Fruit fly (Drosophila melanogaster) whole organism, prepupa: ENCODE data around the gene CG14883.

Experiments
- CG15336 ChIP-seq: fragments of 200-800 bp; sonication (Bioruptor generic); IDR thresholded peaks from 2 replicates; pipeline ENCODE4 v1.3.6; 2022; ENCODE audit warnings: missing biosample characterization, missing genetic modification characterization
- CG16779 ChIP-seq: fragments of 200-800 bp; sonication (Bioruptor generic); optimal IDR thresholded peaks from 3 replicates; lab custom pipeline; 2017; ENCODE audit warnings: missing biosample characterization, mild to moderate bottlenecking, missing genetic modification characterization
- CG32006 ChIP-seq: fragments of 200-800 bp; sonication (Bioruptor generic); optimal IDR thresholded peaks from 3 replicates; lab custom pipeline; 2017; ENCODE audit warnings: missing biosample characterization, mild to moderate bottlenecking, missing genetic modification characterization
- CG4318 ChIP-seq: fragments of 200-800 bp; sonication (Bioruptor generic); optimal IDR thresholded peaks from 3 replicates; lab custom pipeline; 2017; ENCODE audit warnings: missing biosample characterization, mild to moderate bottlenecking, missing genetic modification characterization
- CG6163 ChIP-seq: fragments of 200-800 bp; sonication (Bioruptor generic); IDR thresholded peaks from 3 replicates; pipeline ENCODE4 v1.3.6; 2022; ENCODE audit warnings: missing biosample characterization, missing genetic modification characterization
- CG6808 ChIP-seq: fragments of 200-800 bp; sonication (Bioruptor generic); optimal IDR thresholded peaks from 3 replicates; lab custom pipeline; 2017; ENCODE audit warnings: missing biosample characterization, missing genetic modification characterization, mild to moderate bottlenecking, moderate library complexity, missing genetic modification reagents
- CG7368 ChIP-seq: fragments of 200-800 bp; sonication (Bioruptor generic); optimal IDR thresholded peaks from 3 replicates; lab custom pipeline; 2016; ENCODE audit warnings: missing biosample characterization, missing genetic modification characterization
- Eip75B ChIP-seq: fragments of 200-800 bp; sonication (Bioruptor generic); optimal IDR thresholded peaks from 3 replicates; lab custom pipeline; 2016; ENCODE audit warnings: missing biosample characterization, missing genetic modification characterization
- Hr4 ChIP-seq: fragments of 200-800 bp; sonication (Bioruptor generic); optimal IDR thresholded peaks from 3 replicates; lab custom pipeline; 2016; ENCODE audit warnings: missing biosample characterization, missing genetic modification characterization
- dsx ChIP-seq: fragments of 200-800 bp; optimal IDR thresholded peaks from 3 replicates; lab custom pipeline; 2019; ENCODE audit warnings: missing biosample characterization, mild to moderate bottlenecking, missing genetic modification characterization, moderate library complexity; ENCODE audit not compliant: poor library complexity, severe bottlenecking
- fd59A ChIP-seq: fragments of 200-800 bp; sonication (Bioruptor generic); optimal IDR thresholded peaks from 2 replicates; lab custom pipeline; 2017; ENCODE audit warnings: missing biosample characterization, mild to moderate bottlenecking, missing genetic modification characterization, missing genetic modification reagents
- fd85E ChIP-seq: fragments of 200-800 bp; sonication (Bioruptor generic); optimal IDR thresholded peaks from 3 replicates; lab custom pipeline; 2016; ENCODE audit warnings: missing biosample characterization, missing genetic modification characterization
- lz ChIP-seq: fragments of 200-800 bp; sonication (Bioruptor generic); optimal IDR thresholded peaks from 3 replicates; lab custom pipeline; 2016; ENCODE audit warnings: missing biosample characterization, missing genetic modification characterization
- ss ChIP-seq, 2 experiments: fragments of 200-800 bp; sonication (Bioruptor generic); optimal IDR thresholded peaks; 2 replicates in 1 of 2; 3 replicates in 1 of 2; lab custom pipeline; 2017 to 2018; ENCODE audit warnings: mild to moderate bottlenecking in 2 of 2, missing biosample characterization in 2 of 2, missing genetic modification characterization in 2 of 2, moderate library complexity in 1 of 2

DNA sequence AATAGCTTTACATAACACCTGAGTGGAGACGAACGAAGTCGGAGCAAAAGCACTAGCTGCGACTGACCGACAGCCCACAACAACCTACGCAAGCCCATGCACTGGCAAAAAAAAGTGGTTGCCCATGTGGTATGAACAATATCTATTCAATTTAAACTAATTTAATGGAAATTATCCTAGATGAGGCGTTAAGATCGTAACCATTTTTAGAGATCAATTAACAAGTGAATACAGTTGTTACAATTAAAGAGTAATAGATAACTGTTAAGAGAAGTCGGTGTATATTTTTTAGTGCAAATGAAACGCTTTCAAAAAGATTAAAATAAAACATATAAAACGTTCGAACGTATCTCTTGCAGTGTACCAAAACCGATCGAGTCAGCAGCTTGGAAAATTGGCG is 40.4 kb downstream of the CG14883 start:
- peak; percentile 19 for TF ChIP-seq dsx (GFP tag; lab: Kevin White, UChicago)
- TF ChIP-seq CG16779 (tag; lab: Kevin White, UChicago), result peak; percentile 46
- peak; percentile 86 for TF ChIP-seq Hr4 (GFP tag; lab: Kevin White, UChicago)
- TF ChIP-seq ss (GFP tag; optimal IDR thresholded peaks at IDR 0.05; lab: Kevin White, UChicago), result peak in 1 of 2 experiments; percentile 15
- no peak for TF ChIP-seq fd59A (GFP tag; lab: Kevin White, UChicago)
- TF ChIP-seq CG6808 (GFP tag; lab: Kevin White, UChicago), result peak; percentile 45
- TF ChIP-seq fd85E (GFP tag; lab: Kevin White, UChicago), result no peak
- TF ChIP-seq lz (GFP tag; lab: Kevin White, UChicago), result peak; percentile 26
- peak; percentile 89 for TF ChIP-seq CG15336 (GFP tag; lab: Robert Waterston, UW)
- peak; percentile 69 for TF ChIP-seq CG6163 (GFP tag; lab: Robert Waterston, UW)
- peak; percentile 84 for TF ChIP-seq CG4318
- peak; percentile 62 for TF ChIP-seq Eip75B (GFP tag; lab: Kevin White, UChicago)
- no peak for TF ChIP-seq CG7368 (GFP tag; lab: Kevin White, UChicago)
- peak; percentile 90 for TF ChIP-seq CG32006
